Worm (Caenorhabditis elegans) whole organism, L2 larva: ENCODE measurements around the gene meg-2.

ENCODE experiments used
- C34F6.9 ChIP-seq: fragments of 150-350 bp; optimal IDR thresholded peaks from 2 replicates; lab custom pipeline; 2014; ENCODE audit warnings: missing biosample characterization, missing genetic modification characterization
- F13H6.1 ChIP-seq: sonication (generic microtip); optimal IDR thresholded peaks from 2 replicates; lab custom pipeline; 2016; ENCODE audit warnings: missing genetic modification characterization, missing compliant biosample characterization
- Y55F3AM.14 ChIP-seq: fragments of 200-800 bp; sonication (Bioruptor generic); optimal IDR thresholded peaks from 2 replicates; lab custom pipeline; 2018; ENCODE audit warnings: mild to moderate bottlenecking, missing genetic modification characterization, missing compliant biosample characterization
- alr-1 ChIP-seq: fragments of 150-350 bp; optimal IDR thresholded peaks from 2 replicates; lab custom pipeline; 2014; ENCODE audit warnings: missing biosample characterization, missing genetic modification characterization
- aly-2 ChIP-seq: fragments of 150-350 bp; optimal IDR thresholded peaks from 2 replicates; lab custom pipeline; 2014; ENCODE audit warnings: missing biosample characterization, missing genetic modification characterization
- blmp-1 ChIP-seq: sonication (generic microtip); optimal IDR thresholded peaks from 2 replicates; lab custom pipeline; 2017; ENCODE audit warnings: missing genetic modification characterization, mild to moderate bottlenecking, missing compliant biosample characterization, antibody characterized with exemption, moderate library complexity; ENCODE audit not compliant: insufficient read depth
- ceh-16 ChIP-seq: fragments of 150-350 bp; optimal IDR thresholded peaks from 2 replicates; lab custom pipeline; 2014; ENCODE audit warnings: missing biosample characterization, missing genetic modification characterization
- ceh-82 ChIP-seq: fragments of 150-350 bp; optimal IDR thresholded peaks from 2 replicates; lab custom pipeline; 2014; ENCODE audit warnings: missing biosample characterization, missing genetic modification characterization
- crh-2 ChIP-seq: sonication (generic microtip); optimal IDR thresholded peaks from 2 replicates; lab custom pipeline; 2017; ENCODE audit warnings: missing biosample characterization, missing genetic modification characterization
- dmd-4 ChIP-seq: sonication (generic microtip); optimal IDR thresholded peaks from 2 replicates; lab custom pipeline; 2017; ENCODE audit warnings: missing biosample characterization, missing genetic modification characterization
- egl-27 ChIP-seq: sonication (generic microtip); optimal IDR thresholded peaks from 3 replicates; lab custom pipeline; 2017; ENCODE audit warnings: missing biosample characterization, missing genetic modification reagents, missing genetic modification characterization
- elt-1 ChIP-seq: fragments of 150-350 bp; optimal IDR thresholded peaks from 2 replicates; lab custom pipeline; 2014; ENCODE audit warnings: missing biosample characterization, missing genetic modification characterization
- fos-1 ChIP-seq: fragments of 150-350 bp; optimal IDR thresholded peaks from 2 replicates; lab custom pipeline; 2014; ENCODE audit warnings: missing biosample characterization, missing genetic modification characterization
- gmeb-1 ChIP-seq: fragments of 150-350 bp; optimal IDR thresholded peaks from 2 replicates; lab custom pipeline; 2014; ENCODE audit warnings: missing biosample characterization, missing genetic modification characterization
- lin-11 ChIP-seq: fragments of 150-350 bp; sonication (generic microtip); optimal IDR thresholded peaks from 2 replicates; lab custom pipeline; 2014; ENCODE audit warnings: missing biosample characterization, missing genetic modification characterization, inconsistent platforms, mixed read lengths
- lin-13 ChIP-seq: fragments of 150-350 bp; optimal IDR thresholded peaks from 2 replicates; lab custom pipeline; 2014; ENCODE audit warnings: missing biosample characterization, missing genetic modification reagents, missing genetic modification characterization
- lin-39 ChIP-seq: fragments of 150-350 bp; optimal IDR thresholded peaks from 2 replicates; lab custom pipeline; 2014; ENCODE audit warnings: missing biosample characterization, missing genetic modification reagents, missing genetic modification characterization
- lsy-2 ChIP-seq, 2 experiments: fragments of 150-350 bp in 1 of 2; sonication (generic microtip) in 1 of 2; optimal IDR thresholded peaks; 2 replicates each; lab custom pipeline; 2014 to 2017; ENCODE audit warnings: missing biosample characterization in 2 of 2, missing genetic modification characterization in 2 of 2
- mbf-1 ChIP-seq: sonication (generic microtip); optimal IDR thresholded peaks from 2 replicates; lab custom pipeline; 2017; ENCODE audit warnings: missing biosample characterization, missing genetic modification characterization
- nhr-10 ChIP-seq: sonication (generic microtip); optimal IDR thresholded peaks from 2 replicates; lab custom pipeline; 2017; ENCODE audit warnings: missing biosample characterization, missing genetic modification characterization
- nhr-11 ChIP-seq: fragments of 150-350 bp; optimal IDR thresholded peaks from 2 replicates; lab custom pipeline; 2014; ENCODE audit warnings: missing biosample characterization, missing genetic modification characterization
- nhr-129 ChIP-seq: fragments of 150-350 bp; optimal IDR thresholded peaks from 2 replicates; lab custom pipeline; 2014; ENCODE audit warnings: missing biosample characterization, missing genetic modification characterization
- nhr-21 ChIP-seq: fragments of 150-350 bp; optimal IDR thresholded peaks from 2 replicates; lab custom pipeline; 2014; ENCODE audit warnings: missing biosample characterization, missing genetic modification characterization
- nhr-23 ChIP-seq: fragments of 150-350 bp; optimal IDR thresholded peaks from 2 replicates; lab custom pipeline; 2014; ENCODE audit warnings: missing biosample characterization, missing genetic modification reagents, missing genetic modification characterization
- nhr-25 ChIP-seq: fragments of 150-350 bp; sonication (generic microtip); optimal IDR thresholded peaks from 3 replicates; lab custom pipeline; 2014; ENCODE audit warnings: missing biosample characterization, missing genetic modification characterization
- nhr-6 ChIP-seq: fragments of 150-350 bp; optimal IDR thresholded peaks from 2 replicates; lab custom pipeline; 2014; ENCODE audit warnings: missing biosample characterization, missing genetic modification characterization
- peb-1 ChIP-seq: fragments of 150-350 bp; optimal IDR thresholded peaks from 2 replicates; lab custom pipeline; 2014; ENCODE audit warnings: missing biosample characterization, missing genetic modification characterization
- sem-4 ChIP-seq: fragments of 150-350 bp; optimal IDR thresholded peaks from 2 replicates; lab custom pipeline; 2014; ENCODE audit warnings: missing biosample characterization, missing genetic modification reagents, missing genetic modification characterization
- skn-1 ChIP-seq: sonication (generic microtip); optimal IDR thresholded peaks from 2 replicates; lab custom pipeline; 2017; ENCODE audit warnings: missing biosample characterization, missing genetic modification characterization
- sma-3 ChIP-seq: sonication (generic microtip); optimal IDR thresholded peaks from 2 replicates; lab custom pipeline; 2016; ENCODE audit warnings: missing genetic modification reagents, missing genetic modification characterization, missing compliant biosample characterization
- sma-9 ChIP-seq, 2 experiments: fragments of 150-350 bp in 1 of 2; sonication (generic microtip) in 1 of 2; optimal IDR thresholded peaks; 2 replicates each; lab custom pipeline; 2014 to 2016; ENCODE audit warnings: missing genetic modification characterization in 2 of 2, mild to moderate bottlenecking in 1 of 2, missing biosample characterization in 1 of 2, missing compliant biosample characterization in 1 of 2, missing genetic modification reagents in 1 of 2, moderate library complexity in 1 of 2
- snpc-4 ChIP-seq: fragments of 150-350 bp; optimal IDR thresholded peaks from 2 replicates; lab custom pipeline; 2014; ENCODE audit warnings: missing biosample characterization, missing genetic modification characterization
- unc-55 ChIP-seq: fragments of 150-350 bp; sonication (generic microtip); optimal IDR thresholded peaks from 3 replicates; lab custom pipeline; 2014; ENCODE audit warnings: missing biosample characterization, missing genetic modification reagents, missing genetic modification characterization
- unc-62 ChIP-seq: fragments of 150-350 bp; optimal IDR thresholded peaks from 2 replicates; lab custom pipeline; 2014; ENCODE audit warnings: missing biosample characterization, missing genetic modification reagents, missing genetic modification characterization
- ztf-11 ChIP-seq: sonication (generic microtip); optimal IDR thresholded peaks from 2 replicates; lab custom pipeline; 2017; ENCODE audit warnings: missing biosample characterization, missing genetic modification characterization
- ztf-4 ChIP-seq: fragments of 150-350 bp; optimal IDR thresholded peaks from 2 replicates; lab custom pipeline; 2014; ENCODE audit warnings: missing biosample characterization, missing genetic modification characterization

meg-2 gene

DNA sequence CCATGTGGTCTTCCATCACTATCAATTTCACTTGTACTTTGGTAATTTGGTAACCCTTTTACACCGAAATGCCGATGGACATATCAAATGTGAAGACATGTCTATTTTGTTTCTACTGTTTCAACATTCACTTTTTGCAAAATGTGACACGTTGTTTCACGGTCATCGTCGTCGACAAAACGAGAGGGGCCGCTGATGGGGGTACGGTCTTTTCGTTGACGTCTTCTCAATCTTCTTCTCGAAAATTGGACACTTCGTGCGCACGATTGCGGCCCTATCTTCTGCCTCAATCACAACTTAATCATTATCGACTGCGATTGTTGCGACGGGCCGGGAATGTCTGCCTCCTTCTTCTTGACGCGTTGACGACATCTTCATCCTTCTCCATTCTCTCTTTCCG lies 10.8 kb upstream of the meg-2 start (continued):
- TF ChIP-seq gmeb-1 (tag; lab: Kevin White, UChicago): no peak
- TF ChIP-seq skn-1 (tag; lab: Kevin White, UChicago): no peak
- TF ChIP-seq nhr-23 (tag; lab: Kevin White, UChicago): no peak

DNA sequence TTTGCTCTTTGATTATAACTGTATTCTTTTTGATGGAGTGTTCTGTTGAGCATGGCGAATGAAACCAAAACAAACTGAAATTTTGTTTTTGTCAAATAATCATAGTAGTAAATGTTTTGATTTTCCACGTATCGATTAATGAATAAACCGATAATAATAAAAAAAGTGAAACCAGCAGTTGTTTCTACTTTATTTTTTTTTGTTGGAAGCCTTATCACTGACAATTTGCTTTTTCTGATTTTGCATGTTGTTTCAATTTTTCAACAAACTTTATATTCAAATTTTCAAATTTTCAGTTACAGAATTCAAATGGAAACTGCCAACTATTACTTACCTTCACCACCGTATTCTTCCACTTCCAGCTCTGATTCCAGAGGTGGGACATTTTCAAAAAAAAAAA lies 8.6 kb upstream of the meg-2 start, which contains the start of gene elt-3:
Gene elt-3, plus strand, starts transcription at position 301 of the 400 bp plus-strand sequence.
- TF ChIP-seq fos-1 (tag; lab: Kevin White, UChicago) (no peak), ceh-16 (no peak), nhr-21 (no peak), gmeb-1 (tag; lab: Kevin White, UChicago) (no peak), Y55F3AM.14 (GFP tag; lab: Kevin White, UChicago) (no peak), ztf-11 (tag; lab: Kevin White, UChicago) (no peak), peb-1 (tag; lab: Kevin White, UChicago) (no peak), dmd-4 (no peak), sma-9 (GFP tag; optimal IDR thresholded peaks at IDR 0.05; lab: Kevin White, UChicago) (no peak), sma-9 (tag; optimal IDR thresholded peaks at IDR 0.05; lab: Kevin White, UChicago) (no peak), nhr-11 (tag; lab: Kevin White, UChicago) (no peak), mbf-1 (no peak), lin-39 (tag; lab: Kevin White, UChicago) (no peak), lin-11 (tag; lab: Kevin White, UChicago) (no peak)

DNA sequence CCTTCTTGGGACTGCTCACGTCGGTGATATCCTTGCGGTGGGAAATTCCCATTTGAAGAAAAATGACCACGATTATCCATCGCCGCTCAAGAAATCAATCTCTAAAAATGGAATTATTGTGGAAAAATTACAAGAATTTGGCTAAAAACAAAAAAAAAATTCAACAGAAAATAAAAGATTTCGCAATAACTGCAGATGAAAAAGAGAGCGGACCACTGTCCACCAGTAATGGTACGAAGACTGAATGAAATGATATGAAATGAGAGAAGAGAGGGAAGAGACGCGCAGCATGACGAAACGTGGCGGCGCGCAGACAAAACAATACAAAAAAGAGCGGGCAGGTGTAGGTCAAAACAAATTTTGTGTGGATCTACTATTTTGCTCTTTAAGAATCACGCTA lies 3.6 kb upstream of the meg-2 start, which contains the start of gene meg-1:
Gene meg-1, minus strand, starts transcription at position 101 of the 400 bp plus-strand sequence.
- TF ChIP-seq sma-9 (GFP tag; optimal IDR thresholded peaks at IDR 0.05; lab: Kevin White, UChicago): no peak
- TF ChIP-seq sma-9 (tag; optimal IDR thresholded peaks at IDR 0.05; lab: Kevin White, UChicago): no peak
- TF ChIP-seq nhr-23 (tag; lab: Kevin White, UChicago): no peak
- TF ChIP-seq skn-1 (tag; lab: Kevin White, UChicago): no peak
- TF ChIP-seq sem-4 (tag; lab: Kevin White, UChicago): no peak
- no peak for TF ChIP-seq ceh-82 (tag; lab: Kevin White, UChicago)
- no peak for TF ChIP-seq lin-13 (GFP tag; lab: Kevin White, UChicago)
- no peak for TF ChIP-seq dmd-4
- no peak for TF ChIP-seq nhr-129
- TF ChIP-seq elt-1 (tag; lab: Kevin White, UChicago): no peak
- no peak for TF ChIP-seq egl-27 (tag; lab: Kevin White, UChicago)
- TF ChIP-seq, all 48 proteins: peak for 0

DNA sequence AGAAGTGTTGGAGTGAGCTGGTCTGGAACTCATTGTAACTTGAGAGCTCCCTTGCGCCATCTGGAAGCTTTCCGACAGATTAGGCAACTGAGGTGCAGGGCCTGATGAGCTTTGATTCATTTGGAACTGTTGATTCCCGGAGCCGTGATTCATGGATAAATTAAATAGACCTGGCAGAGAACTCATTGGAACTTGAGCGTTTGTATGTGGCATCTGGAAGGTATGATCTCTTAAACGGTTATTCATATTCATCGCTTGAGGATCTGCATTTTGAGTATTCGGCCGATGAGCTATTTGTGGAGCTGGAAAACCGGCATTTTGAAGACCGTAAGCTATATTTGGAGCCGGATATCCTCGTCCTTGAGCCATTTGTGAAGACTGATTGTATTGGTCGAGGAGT lies 2.6 kb upstream of the meg-2 start:
- no peak for TF ChIP-seq ztf-4 (tag; lab: Kevin White, UChicago)
- TF ChIP-seq unc-62 (GFP tag; lab: Kevin White, UChicago): no peak
- TF ChIP-seq unc-55 (GFP tag; lab: Kevin White, UChicago): no peak
- no peak for TF ChIP-seq gmeb-1 (tag; lab: Kevin White, UChicago)
- TF ChIP-seq alr-1: no peak
- no peak for TF ChIP-seq C34F6.9

DNA sequence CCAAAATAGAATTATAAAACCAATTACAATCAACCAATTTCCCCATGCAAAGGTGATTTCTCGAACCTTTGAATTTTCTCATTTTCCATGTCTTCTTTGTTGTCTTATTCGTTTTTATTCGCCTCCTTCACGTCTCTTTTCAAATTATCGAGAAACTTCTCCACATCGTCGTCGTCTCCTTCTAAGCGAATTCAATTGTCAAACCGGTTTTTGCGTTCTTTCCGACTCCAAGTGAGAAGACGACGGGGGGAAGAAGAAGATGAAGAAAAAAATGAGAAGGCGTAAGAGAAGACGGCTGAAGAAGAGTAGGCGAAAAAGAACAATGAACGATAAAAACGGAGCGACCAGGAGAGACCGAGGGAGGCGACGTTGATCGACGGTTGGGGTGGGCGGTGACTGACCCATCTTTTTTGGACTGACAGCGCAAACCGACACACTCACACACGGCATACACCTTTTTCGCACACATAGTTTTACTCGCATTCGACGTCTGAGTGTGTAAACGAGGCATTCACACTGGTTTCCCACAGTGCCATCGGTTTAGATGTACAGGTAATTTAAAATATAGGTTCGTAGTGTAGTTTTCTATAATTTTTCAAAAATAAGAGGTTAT lies 5.4 kb downstream of the meg-2 start:
- peak; percentile 28 for TF ChIP-seq C34F6.9
- TF ChIP-seq nhr-6 (tag; lab: Kevin White, UChicago): peak; percentile 78
- peak; percentile 88 for TF ChIP-seq sem-4 (tag; lab: Kevin White, UChicago)
- TF ChIP-seq blmp-1 (tag; lab: Kevin White, UChicago): peak; percentile 33
- peak; percentile 74 for TF ChIP-seq crh-2 (tag; lab: Kevin White, UChicago)
- peak in 1 of 2 experiments; percentile 38 for TF ChIP-seq lsy-2 (tag; optimal IDR thresholded peaks at IDR 0.05; lab: Kevin White, UChicago)
- TF ChIP-seq lin-11 (tag; lab: Kevin White, UChicago): no peak
- TF ChIP-seq elt-1 (tag; lab: Kevin White, UChicago): no peak
- no peak for TF ChIP-seq snpc-4 (tag; lab: Kevin White, UChicago)
- TF ChIP-seq nhr-129: peak; percentile 53
- TF ChIP-seq alr-1: no peak
- TF ChIP-seq ztf-4 (tag; lab: Kevin White, UChicago): peak; percentile 10
- peak; percentile 40 for TF ChIP-seq lin-13 (GFP tag; lab: Kevin White, UChicago)
- TF ChIP-seq sma-3: peak; percentile 86
- TF ChIP-seq unc-62 (GFP tag; lab: Kevin White, UChicago): no peak
- TF ChIP-seq gmeb-1 (tag; lab: Kevin White, UChicago): peak; percentile 31
- no peak for TF ChIP-seq nhr-10 (tag; lab: Kevin White, UChicago)
- TF ChIP-seq nhr-21: peak; percentile 59
- peak; percentile 60 for TF ChIP-seq F13H6.1
- TF ChIP-seq ceh-82 (tag; lab: Kevin White, UChicago): no peak
- TF ChIP-seq sma-9 (GFP tag; optimal IDR thresholded peaks at IDR 0.05; lab: Kevin White, UChicago): peak; percentile 50
- no peak for TF ChIP-seq sma-9 (tag; optimal IDR thresholded peaks at IDR 0.05; lab: Kevin White, UChicago)
- TF ChIP-seq fos-1 (tag; lab: Kevin White, UChicago): peak; percentile 27
- peak; percentile 83 for TF ChIP-seq egl-27 (tag; lab: Kevin White, UChicago)
- peak; percentile 18 for TF ChIP-seq unc-55 (GFP tag; lab: Kevin White, UChicago)
- TF ChIP-seq lin-39 (tag; lab: Kevin White, UChicago): no peak
- peak; percentile 94 for TF ChIP-seq nhr-25 (tag; lab: Kevin White, UChicago)
- no peak for TF ChIP-seq aly-2
- peak; percentile 52 for TF ChIP-seq ceh-16
